Worm (Caenorhabditis elegans) whole organism, L2 larva: ENCODE data around the gene C18D11.1.

Experiments used
- lin-39 ChIP-seq: fragments of 150-350 bp; optimal IDR thresholded peaks from 2 replicates; lab custom pipeline; 2014; ENCODE audit warnings: missing biosample characterization, missing genetic modification reagents, missing genetic modification characterization
- unc-62 ChIP-seq: fragments of 150-350 bp; optimal IDR thresholded peaks from 2 replicates; lab custom pipeline; 2014; ENCODE audit warnings: missing biosample characterization, missing genetic modification reagents, missing genetic modification characterization
- ztf-11 ChIP-seq: sonication (generic microtip); optimal IDR thresholded peaks from 2 replicates; lab custom pipeline; 2017; ENCODE audit warnings: missing biosample characterization, missing genetic modification characterization
- ztf-4 ChIP-seq: fragments of 150-350 bp; optimal IDR thresholded peaks from 2 replicates; lab custom pipeline; 2014; ENCODE audit warnings: missing biosample characterization, missing genetic modification characterization

DNA sequence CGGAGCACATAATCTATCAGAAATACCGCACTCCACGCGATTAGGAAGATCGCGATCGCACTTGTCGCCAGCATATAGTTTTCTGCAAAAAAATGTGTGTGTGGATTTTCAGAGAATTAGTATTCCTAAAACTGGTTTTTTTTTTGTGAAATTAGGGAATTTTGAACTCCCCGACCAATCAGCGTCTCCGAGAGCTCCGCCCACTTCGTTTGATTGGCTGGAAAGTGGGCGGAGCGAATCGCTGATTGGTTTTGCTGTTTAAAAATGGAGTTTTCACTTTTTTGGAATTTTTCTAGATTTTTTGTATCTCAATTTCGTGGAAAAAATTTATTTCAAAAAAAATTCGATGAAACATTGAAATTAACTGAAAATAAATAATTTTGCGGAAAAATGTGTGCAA is 44.8 kb downstream of the C18D11.1 start:
- TF ChIP-seq lin-39 (tag; lab: Kevin White, UChicago) (no peak), unc-62 (no peak), ztf-11 (tag; lab: Kevin White, UChicago) (no peak), ztf-4 (tag; lab: Kevin White, UChicago) (no peak)
